Fruit fly (Drosophila melanogaster) whole organism, embryonic: Measurements from ENCODE around the gene DnaJ-1.

Experiments
- CG10209 ChIP-seq: fragments of 200-800 bp; sonication (Bioruptor generic); optimal IDR thresholded peaks from 3 replicates; lab custom pipeline; 2017; ENCODE audit warnings: missing biosample characterization, mild to moderate bottlenecking, missing genetic modification characterization, missing genetic modification reagents
- CG10431 ChIP-seq: fragments of 200-800 bp; sonication (Bioruptor generic); optimal IDR thresholded peaks from 3 replicates; lab custom pipeline; 2018; ENCODE audit warnings: missing biosample characterization, mild to moderate bottlenecking, missing genetic modification characterization
- CG11723 ChIP-seq: fragments of 200-800 bp; sonication (Bioruptor generic); optimal IDR thresholded peaks from 2 replicates; lab custom pipeline; 2017; ENCODE audit warnings: missing biosample characterization, mild to moderate bottlenecking, missing genetic modification characterization
- CG12219 ChIP-seq: fragments of 200-800 bp; sonication (Bioruptor generic); optimal IDR thresholded peaks from 3 replicates; lab custom pipeline; 2018; ENCODE audit warnings: missing biosample characterization, mild to moderate bottlenecking, missing genetic modification characterization
- CG13287 ChIP-seq: fragments of 200-800 bp; sonication (Bioruptor generic); IDR thresholded peaks from 2 replicates; pipeline ENCODE4 v1.3.6; 2022; ENCODE audit warnings: missing biosample characterization, missing genetic modification characterization; ENCODE audit not compliant: partially characterized antibody
- CG13424 ChIP-seq: fragments of 200-800 bp; sonication (Bioruptor generic); optimal IDR thresholded peaks from 2 replicates; lab custom pipeline; 2019; ENCODE audit warnings: missing biosample characterization, mild to moderate bottlenecking, missing genetic modification characterization, moderate library complexity
- CG16779 ChIP-seq: fragments of 200-800 bp; sonication (Bioruptor generic); IDR thresholded peaks from 2 replicates; pipeline ENCODE4 v1.3.6; 2022; ENCODE audit warnings: missing biosample characterization, missing genetic modification characterization
- CG16813 ChIP-seq: fragments of 200-800 bp; sonication (Bioruptor generic); IDR thresholded peaks from 3 replicates; pipeline ENCODE4 v1.3.6; 2022; ENCODE audit warnings: missing biosample characterization, missing genetic modification characterization; ENCODE audit not compliant: partially characterized antibody
- CG17328 ChIP-seq: fragments of 200-800 bp; sonication (Bioruptor generic); IDR thresholded peaks from 2 replicates; pipeline ENCODE4 v1.3.6; 2022; ENCODE audit warnings: missing biosample characterization, missing genetic modification characterization
- CG2199 ChIP-seq: fragments of 200-800 bp; sonication (Bioruptor generic); IDR thresholded peaks from 3 replicates; pipeline ENCODE4 v1.3.6; 2022; ENCODE audit warnings: missing biosample characterization, missing genetic modification characterization
- CG32532 ChIP-seq: fragments of 200-800 bp; sonication (Bioruptor generic); IDR thresholded peaks from 2 replicates; pipeline ENCODE4 v1.3.6; 2022; ENCODE audit warnings: missing biosample characterization, missing genetic modification characterization
- CG34224 ChIP-seq: fragments of 200-800 bp; sonication (Bioruptor generic); IDR thresholded peaks from 3 replicates; pipeline ENCODE4 v1.3.6; 2022; ENCODE audit warnings: missing biosample characterization, missing genetic modification characterization; ENCODE audit not compliant: partially characterized antibody
- CG43689 ChIP-seq: fragments of 200-800 bp; sonication (Bioruptor generic); IDR thresholded peaks from 2 replicates; pipeline ENCODE4 v1.3.6; 2022; ENCODE audit warnings: missing biosample characterization, missing genetic modification characterization
- CG6654 ChIP-seq: fragments of 200-800 bp; sonication (Bioruptor generic); optimal IDR thresholded peaks from 2 replicates; lab custom pipeline; 2017; ENCODE audit warnings: missing biosample characterization, mild to moderate bottlenecking, missing genetic modification characterization
- CG6791 ChIP-seq: fragments of 200-800 bp; sonication (Bioruptor generic); IDR thresholded peaks from 3 replicates; pipeline ENCODE4 v1.3.6; 2022; ENCODE audit warnings: missing biosample characterization, missing genetic modification characterization; ENCODE audit not compliant: partially characterized antibody
- CG6854 ChIP-seq: fragments of 200-800 bp; sonication (Bioruptor generic); optimal IDR thresholded peaks from 3 replicates; lab custom pipeline; 2017; ENCODE audit warnings: missing biosample characterization, mild to moderate bottlenecking, missing genetic modification characterization
- E2f2 ChIP-seq: fragments of 200-800 bp; sonication (Bioruptor generic); IDR thresholded peaks from 2 replicates; pipeline ENCODE4 v1.3.6; 2022; ENCODE audit warnings: missing biosample characterization, missing genetic modification characterization
- Gug ChIP-seq: fragments of 200-800 bp; sonication (Bioruptor generic); IDR thresholded peaks from 4 replicates; pipeline ENCODE4 v1.3.6; 2022; ENCODE audit warnings: missing biosample characterization, missing genetic modification characterization
- HLHmδ ChIP-seq: fragments of 200-800 bp; sonication (Bioruptor generic); optimal IDR thresholded peaks from 2 replicates; lab custom pipeline; 2018; ENCODE audit warnings: missing biosample characterization, mild to moderate bottlenecking, missing genetic modification characterization, moderate library complexity
- Lhr ChIP-seq: fragments of 200-800 bp; sonication (Bioruptor generic); optimal IDR thresholded peaks from 3 replicates; lab custom pipeline; 2017; ENCODE audit warnings: mild to moderate bottlenecking, missing biosample characterization, missing genetic modification reagents, missing genetic modification characterization
- Max ChIP-seq: fragments of 200-800 bp; sonication (Bioruptor generic); optimal IDR thresholded peaks from 2 replicates; lab custom pipeline; 2016; ENCODE audit warnings: missing biosample characterization, mild to moderate bottlenecking, missing genetic modification characterization
- Med ChIP-seq: fragments of 200-800 bp; sonication (Bioruptor generic); peaks from one replicate; lab custom pipeline; 2016; ENCODE audit warnings: missing biosample characterization, missing genetic modification characterization, mild to moderate bottlenecking, inconsistent platforms, moderate library complexity
- Ptx1 ChIP-seq: fragments of 200-800 bp; sonication (Bioruptor generic); IDR thresholded peaks from 2 replicates; pipeline ENCODE4 v1.3.6; 2022; ENCODE audit warnings: missing biosample characterization, missing genetic modification characterization
- Stat92E ChIP-seq, 3 experiments: fragments of >200 bp in 2 of 3; fragments of 200-800 bp in 1 of 3; sonication (Bioruptor generic) in 1 of 3; optimal IDR thresholded peaks; 2 replicates each; lab custom pipeline; 2017 to 2019; ENCODE audit warnings: missing biosample characterization in 3 of 3, missing genetic modification characterization in 3 of 3, mild to moderate bottlenecking in 1 of 3, moderate library complexity in 1 of 3
- ac ChIP-seq: fragments of 200-800 bp; sonication (Bioruptor generic); optimal IDR thresholded peaks from 3 replicates; lab custom pipeline; 2017; ENCODE audit warnings: missing biosample characterization, mild to moderate bottlenecking, missing genetic modification characterization
- amos ChIP-seq: fragments of 200-800 bp; sonication (Bioruptor generic); IDR thresholded peaks from 2 replicates; pipeline ENCODE4 v1.3.6; 2022; ENCODE audit warnings: missing biosample characterization, missing genetic modification characterization; ENCODE audit not compliant: partially characterized antibody
- ase ChIP-seq: fragments of 200-800 bp; sonication (Bioruptor generic); IDR thresholded peaks from 3 replicates; pipeline ENCODE4 v1.3.6; 2022; ENCODE audit warnings: missing biosample characterization, missing genetic modification characterization
- cad ChIP-seq: fragments of >200 bp; optimal IDR thresholded peaks from 2 replicates; lab custom pipeline; 2017; ENCODE audit warnings: missing biosample characterization, missing genetic modification characterization
- cas ChIP-seq: fragments of 200-800 bp; sonication (Bioruptor generic); IDR thresholded peaks from 2 replicates; pipeline ENCODE4 v1.3.6; 2022; ENCODE audit warnings: missing biosample characterization, missing genetic modification characterization
- cato ChIP-seq: fragments of 200-800 bp; sonication (Bioruptor generic); optimal IDR thresholded peaks from 2 replicates; lab custom pipeline; 2016; ENCODE audit warnings: missing biosample characterization, missing genetic modification characterization, borderline replicate concordance
- chif ChIP-seq, 2 experiments: fragments of 200-800 bp; sonication (Bioruptor generic); optimal IDR thresholded peaks; 3 replicates each; lab custom pipeline; 2016; ENCODE audit warnings: missing biosample characterization in 2 of 2, missing genetic modification characterization in 2 of 2
- chinmo ChIP-seq: fragments of 200-800 bp; sonication (Bioruptor generic); IDR thresholded peaks from 4 replicates; pipeline ENCODE4 v1.3.6; 2022; ENCODE audit warnings: missing biosample characterization, missing genetic modification characterization; ENCODE audit not compliant: partially characterized antibody
- crol ChIP-seq: fragments of 200-800 bp; sonication (Bioruptor generic); IDR thresholded peaks from 2 replicates; pipeline ENCODE4 v1.3.6; 2022; ENCODE audit warnings: missing biosample characterization, missing genetic modification characterization
- dpn ChIP-seq, 2 experiments: fragments of 200-800 bp; sonication (Bioruptor generic); optimal IDR thresholded peaks; 3 replicates each; lab custom pipeline; 2016; ENCODE audit warnings: missing biosample characterization in 2 of 2, missing genetic modification characterization in 2 of 2
- en ChIP-seq: fragments of 200-800 bp; sonication (Bioruptor generic); optimal IDR thresholded peaks from 2 replicates; lab custom pipeline; 2016; ENCODE audit warnings: missing biosample characterization, missing genetic modification characterization
- gcm ChIP-seq: fragments of 200-800 bp; sonication (Bioruptor generic); optimal IDR thresholded peaks from 2 replicates; lab custom pipeline; 2019; ENCODE audit warnings: missing biosample characterization, mild to moderate bottlenecking, missing genetic modification characterization, moderate library complexity
- gsb-n ChIP-seq: fragments of 200-800 bp; sonication (Bioruptor generic); optimal IDR thresholded peaks from 3 replicates; lab custom pipeline; 2018; ENCODE audit warnings: missing biosample characterization, mild to moderate bottlenecking, missing genetic modification characterization
- hth ChIP-seq: fragments of >200 bp; optimal IDR thresholded peaks from 2 replicates; lab custom pipeline; 2017; ENCODE audit warnings: inconsistent platforms
- jigr1 ChIP-seq: fragments of 200-800 bp; sonication (Bioruptor generic); IDR thresholded peaks from 3 replicates; pipeline ENCODE4 v1.3.6; 2022; ENCODE audit warnings: missing biosample characterization, missing genetic modification characterization
- knrl ChIP-seq: fragments of 200-800 bp; sonication (Bioruptor generic); IDR thresholded peaks from 3 replicates; pipeline ENCODE4 v1.3.6; 2022; ENCODE audit warnings: missing biosample characterization, missing genetic modification characterization; ENCODE audit not compliant: partially characterized antibody
- oc ChIP-seq: fragments of 200-800 bp; sonication (Bioruptor generic); optimal IDR thresholded peaks from 2 replicates; lab custom pipeline; 2018; ENCODE audit warnings: missing biosample characterization, mild to moderate bottlenecking, missing genetic modification characterization, moderate library complexity
- pan ChIP-seq, 4 experiments: fragments of >200 bp in 3 of 4; fragments of 200-800 bp in 1 of 4; sonication (Bioruptor generic) in 1 of 4; optimal IDR thresholded peaks in 3 of 4; IDR thresholded peaks in 1 of 4; 2 replicates each; pipeline versions ENCODE4 v1.3.6 to Lab custom; 2017 to 2022; ENCODE audit warnings: missing biosample characterization in 2 of 4, missing genetic modification characterization in 2 of 4, mixed read lengths in 1 of 4
- sens ChIP-seq: fragments of 200-800 bp; sonication (Bioruptor generic); peaks from one replicate; lab custom pipeline; 2016; ENCODE audit warnings: missing biosample characterization, missing genetic modification characterization
- sisA ChIP-seq: fragments of 200-800 bp; sonication (Bioruptor generic); IDR thresholded peaks from 2 replicates; pipeline ENCODE4 v1.3.6; 2022; ENCODE audit warnings: missing biosample characterization, missing genetic modification characterization
- slbo ChIP-seq: fragments of 200-800 bp; sonication (Bioruptor generic); IDR thresholded peaks from 2 replicates; pipeline ENCODE4 v1.3.6; 2022; ENCODE audit warnings: missing biosample characterization, missing genetic modification characterization
- tgo ChIP-seq: fragments of 200-800 bp; sonication (Bioruptor generic); IDR thresholded peaks from 3 replicates; pipeline ENCODE4 v1.3.6; 2022; ENCODE audit warnings: missing biosample characterization, missing genetic modification characterization
- tna ChIP-seq: fragments of 200-800 bp; sonication (Bioruptor generic); IDR thresholded peaks from 2 replicates; pipeline ENCODE4 v1.3.6; 2022; ENCODE audit warnings: missing biosample characterization, missing genetic modification characterization; ENCODE audit not compliant: partially characterized antibody
- vvl ChIP-seq: fragments of 200-800 bp; sonication (Bioruptor generic); IDR thresholded peaks from 2 replicates; pipeline ENCODE4 v1.3.6; 2022; ENCODE audit warnings: missing biosample characterization, missing genetic modification characterization
- zfh1 ChIP-seq: fragments of 200-800 bp; sonication (Bioruptor generic); IDR thresholded peaks from 3 replicates; pipeline ENCODE4 v1.3.6; 2022; ENCODE audit warnings: missing biosample characterization, missing genetic modification characterization

DnaJ-1 gene

dm6 chr3L:5797274-5797673 is 45.3 kb upstream of the DnaJ-1 start:
- TF ChIP-seq knrl: 0 out of 3 replicates have a peak, but pooled peaks have one; percentile 21
- TF ChIP-seq CG6854: no peak
- no peak for TF ChIP-seq Lhr (GFP tag; lab: Kevin White, UChicago)
- TF ChIP-seq cas: no peak
- TF ChIP-seq tna (GFP tag; lab: Robert Waterston, UW): peak; percentile 29; the same call in 1 of the 2 replicates
- peak; percentile 25; the same call in 1 of the 2 replicates for TF ChIP-seq amos (GFP tag; lab: Robert Waterston, UW)
- TF ChIP-seq jigr1 (GFP tag; lab: Robert Waterston, UW): no peak
- TF ChIP-seq chinmo (GFP tag; lab: Robert Waterston, UW): peak; percentile 68; the same call in 1 of the 4 replicates
- TF ChIP-seq CG12219 (GFP tag; lab: Kevin White, UChicago): no peak
- TF ChIP-seq CG13287 (GFP tag; lab: Robert Waterston, UW): peak; percentile 31; the same call in 1 of the 2 replicates
- TF ChIP-seq ac (GFP tag; lab: Kevin White, UChicago): no peak
- no peak for TF ChIP-seq CG13424
- 0 out of 2 replicates have a peak, but pooled peaks have one; percentile 6 for TF ChIP-seq E2f2 (GFP tag; lab: Robert Waterston, UW)
- TF ChIP-seq CG6791 (GFP tag; lab: Robert Waterston, UW): 0 out of 3 replicates have a peak, but pooled peaks have one; percentile 25
- peak; percentile 23; the same call in 1 of the 2 replicates for TF ChIP-seq CG32532 (GFP tag; lab: Robert Waterston, UW)
- peak; percentile 34 for TF ChIP-seq gcm (GFP tag; lab: Kevin White, UChicago)
- TF ChIP-seq vvl (GFP tag; lab: Robert Waterston, UW): no peak
- TF ChIP-seq CG16813 (GFP tag; lab: Robert Waterston, UW): no peak
- peak; percentile 37; the same call in 1 of the 3 replicates for TF ChIP-seq CG34224 (GFP tag; lab: Robert Waterston, UW)
- peak; percentile 98 for TF ChIP-seq CG6654
- TF ChIP-seq crol (GFP tag; lab: Robert Waterston, UW): peak; percentile 87
- peak; percentile 20 for TF ChIP-seq sens (GFP tag; lab: Kevin White, UChicago)
- TF ChIP-seq oc (tag; lab: Kevin White, UChicago): no peak
- peak; percentile 70 for TF ChIP-seq cad
- no peak for TF ChIP-seq cato (GFP tag; lab: Kevin White, UChicago)
- no peak for TF ChIP-seq Max

DNA sequence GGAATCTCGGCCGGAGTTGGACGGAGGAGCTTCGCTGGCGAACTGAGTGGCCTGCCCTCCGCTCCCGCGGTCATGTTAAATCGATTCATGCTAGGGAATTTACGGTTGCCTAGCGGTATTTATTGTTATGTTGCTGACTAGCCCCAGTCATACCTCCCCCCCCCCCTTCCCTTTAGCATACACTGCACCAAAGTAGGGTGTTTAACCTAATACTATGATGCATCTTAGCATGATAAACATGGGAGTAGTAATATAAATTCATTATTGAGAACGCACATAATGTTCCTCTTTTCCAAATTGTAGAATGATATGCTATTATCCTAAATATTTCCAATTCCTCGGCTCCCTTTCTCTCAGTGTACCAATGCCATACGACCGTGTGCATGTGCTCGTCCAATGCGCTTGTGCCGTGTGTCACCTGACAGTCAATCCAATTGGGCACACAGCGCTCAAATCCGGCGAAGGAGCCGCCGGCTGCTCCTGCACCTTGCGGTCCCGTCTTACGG is 44.6 kb upstream of the DnaJ-1 start, which contains the start of gene Tektin-C:
Tektin-C (minus strand) TSS at position 51 of the 506 bp plus-strand sequence.
- TF ChIP-seq ase (GFP tag; lab: Robert Waterston, UW) (0 out of 3 replicates have a peak, but pooled peaks have one; percentile 46), HLHmδ (GFP tag; lab: Kevin White, UChicago) (no peak), CG10431 (GFP tag; lab: Kevin White, UChicago) (no peak), Med (GFP tag; lab: Kevin White, UChicago) (peak; percentile 80), dpn (GFP tag; optimal IDR thresholded peaks at IDR 0.05; lab: Kevin White, UChicago) (no peak), Gug (GFP tag; lab: Robert Waterston, UW) (0 out of 4 replicates have a peak, but pooled peaks have one; percentile 26), en (GFP tag; lab: Kevin White, UChicago) (no peak), tgo (0 out of 3 replicates have a peak, but pooled peaks have one; percentile 27), hth (lab: Kevin White, UChicago) (no peak), slbo (GFP tag; lab: Robert Waterston, UW) (0 out of 2 replicates have a peak, but pooled peaks have one; percentile 27), zfh1 (0 out of 3 replicates have a peak, but pooled peaks have one; percentile 25), Stat92E (GFP tag; optimal IDR thresholded peaks at IDR 0.05; lab: Kevin White, UChicago) (no peak), Ptx1 (GFP tag; lab: Robert Waterston, UW) (0 out of 2 replicates have a peak, but pooled peaks have one; percentile 5), pan (optimal IDR thresholded peaks at IDR 0.05; lab: Kevin White, UChicago) (no peak), pan (GFP tag; optimal IDR thresholded peaks at IDR 0.05 in 1 of 2, IDR thresholded peaks at IDR 0.05 in 1 of 2) (peak in 1 of 2 experiments; percentile 7), CG10209 (peak; percentile 8), chif (GFP tag; optimal IDR thresholded peaks at IDR 0.05; lab: Kevin White, UChicago) (peak in 1 of 2 experiments; percentile 15), CG11723 (GFP tag; lab: Kevin White, UChicago) (no peak), gsb-n (no peak), CG16779 (GFP tag; lab: Robert Waterston, UW) (0 out of 2 replicates have a peak, but pooled peaks have one; percentile 6), sisA (GFP tag; lab: Robert Waterston, UW) (peak; percentile 15; the same call in 1 of the 2 replicates), CG43689 (GFP tag; lab: Robert Waterston, UW) (no peak), CG2199 (no peak), CG17328 (GFP tag; lab: Robert Waterston, UW) (peak; percentile 62)
